Fruit fly (Drosophila melanogaster): ENCODE data around the gene CG15293.
A peak's percentile ranks its signal among the peaks of the same experiment; 100 is the strongest.

CG15293 gene

dm6 chr2L:14122742-14123334 lies 13.6 kb upstream of the CG15293 start (continued):
- TF ChIP-seq Six4 (GFP tag; optimal IDR thresholded peaks at IDR 0.05), result peak; percentile 54
- TF ChIP-seq HmgZ (tag; optimal IDR thresholded peaks at IDR 0.05), result peak; percentile 17
- TF ChIP-seq Hand (GFP tag; optimal IDR thresholded peaks at IDR 0.05), result peak; percentile 74
- TF ChIP-seq pan (optimal IDR thresholded peaks at IDR 0.05), result no peak
- peak in 1 of 2 experiments; percentile 81 for TF ChIP-seq pan (GFP tag; optimal IDR thresholded peaks at IDR 0.05 in 1 of 2, IDR thresholded peaks at IDR 0.05 in 1 of 2)
- TF ChIP-seq fru (optimal IDR thresholded peaks at IDR 0.05), result no peak
- no peak for TF ChIP-seq CG1602 (GFP tag; optimal IDR thresholded peaks at IDR 0.05)
- TF ChIP-seq sisA (GFP tag; IDR thresholded peaks at IDR 0.05), result peak; percentile 79
- peak; percentile 89 for TF ChIP-seq CG18599 (GFP tag; optimal IDR thresholded peaks at IDR 0.05)
- TF ChIP-seq HHEX (GFP tag; optimal IDR thresholded peaks at IDR 0.05), result peak; percentile 74
- TF ChIP-seq slou (GFP tag; optimal IDR thresholded peaks at IDR 0.05), result peak; percentile 74
- TF ChIP-seq Ravus (GFP tag; IDR thresholded peaks at IDR 0.05), result no peak
- TF ChIP-seq Atf6 (GFP tag; IDR thresholded peaks at IDR 0.05), result peak; percentile 49; the same call in 1 of the 2 replicates
- peak; percentile 76 for TF ChIP-seq ind (GFP tag; optimal IDR thresholded peaks at IDR 0.05)
- TF ChIP-seq Jarid2 (GFP tag; optimal IDR thresholded peaks at IDR 0.05), result peak; percentile 31
- no peak for TF ChIP-seq CG15479 (GFP tag; optimal IDR thresholded peaks at IDR 0.05)
- TF ChIP-seq MESR4 (GFP tag; optimal IDR thresholded peaks at IDR 0.05), result no peak
- no peak for TF ChIP-seq ash1 (GFP tag; optimal IDR thresholded peaks at IDR 0.05)
- no peak for TF ChIP-seq p53 (GFP tag; optimal IDR thresholded peaks at IDR 0.05)

DNA sequence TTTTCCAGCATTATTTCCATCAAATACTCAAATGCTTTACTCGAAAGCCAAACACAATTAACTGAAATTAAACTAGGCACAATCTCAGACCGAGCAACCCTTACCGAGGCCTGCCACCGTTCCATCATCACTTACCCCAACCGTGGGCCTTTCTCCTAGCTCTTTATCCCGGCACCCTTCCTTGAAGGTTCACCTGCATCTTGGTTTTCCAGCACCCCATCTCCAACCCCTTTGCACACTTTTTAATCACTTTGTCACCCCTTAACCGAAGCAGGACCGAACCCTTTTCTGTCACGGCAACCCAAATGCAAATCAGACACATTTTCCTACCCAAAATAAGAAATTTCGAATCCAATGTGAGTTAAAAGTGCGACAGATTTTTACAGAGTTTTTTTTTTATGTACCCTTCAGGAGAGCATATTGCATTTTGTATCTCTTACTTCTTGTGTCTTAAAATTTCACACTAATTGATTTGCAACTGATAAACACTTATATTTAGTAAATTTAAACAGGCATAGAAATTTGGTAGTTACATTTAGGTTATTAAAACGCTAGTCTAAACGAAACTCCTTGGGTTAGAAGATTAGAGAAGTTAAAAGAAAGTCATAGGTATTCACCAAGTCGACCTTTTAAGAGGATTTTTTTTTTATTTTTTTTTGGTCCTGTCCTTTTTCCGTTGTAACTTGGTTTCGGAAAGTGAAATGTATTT lies 11.6 kb upstream of the CG15293 start:
- peak; percentile 81 for TF ChIP-seq Ets65A (GFP tag)
- no peak for TF ChIP-seq crol (GFP tag; IDR thresholded peaks at IDR 0.05)
- no peak for TF ChIP-seq Ssrp (tag; optimal IDR thresholded peaks at IDR 0.05)
- TF ChIP-seq dimm (GFP tag; IDR thresholded peaks at IDR 0.05), result no peak
- TF ChIP-seq row (GFP tag; IDR thresholded peaks at IDR 0.05), result peak; percentile 38; the same call in 2 of the 3 replicates
- TF ChIP-seq sc (optimal IDR thresholded peaks at IDR 0.05), result no peak
- no peak for TF ChIP-seq sc (GFP tag; optimal IDR thresholded peaks at IDR 0.05)
- no peak for TF ChIP-seq slp2 (GFP tag; optimal IDR thresholded peaks at IDR 0.05)
- no peak for TF ChIP-seq Atf3 (GFP tag; optimal IDR thresholded peaks at IDR 0.05)
- TF ChIP-seq br (optimal IDR thresholded peaks at IDR 0.05), result no peak
- TF ChIP-seq hkb (optimal IDR thresholded peaks at IDR 0.05), result no peak
- TF ChIP-seq hkb (GFP tag; IDR thresholded peaks at IDR 0.05), result no peak
- no peak for TF ChIP-seq CG5953 (GFP tag; IDR thresholded peaks at IDR 0.05)
- TF ChIP-seq CG13894 (tag; optimal IDR thresholded peaks at IDR 0.05), result no peak
- TF ChIP-seq E2f2 (GFP tag; IDR thresholded peaks at IDR 0.05), result no peak
- no peak for TF ChIP-seq Sry-β (GFP tag; optimal IDR thresholded peaks at IDR 0.05)
- TF ChIP-seq CG6654 (GFP tag; optimal IDR thresholded peaks at IDR 0.05), result no peak
- TF ChIP-seq pros (GFP tag; optimal IDR thresholded peaks at IDR 0.05), result peak; percentile 84
- TF ChIP-seq sens-2 (GFP tag; IDR thresholded peaks at IDR 0.05), result no peak
- TF ChIP-seq sug (tag; optimal IDR thresholded peaks at IDR 0.05), result no peak
- peak; percentile 26 for TF ChIP-seq CG11504 (tag; optimal IDR thresholded peaks at IDR 0.05)
- TF ChIP-seq Ada2b (GFP tag; IDR thresholded peaks at IDR 0.05), result no peak
- TF ChIP-seq CG7271 (tag; optimal IDR thresholded peaks at IDR 0.05), result no peak
- TF ChIP-seq dmrt99B (tag; optimal IDR thresholded peaks at IDR 0.05), result peak; percentile 20
- no peak for TF ChIP-seq mirr (GFP tag; optimal IDR thresholded peaks at IDR 0.05)
- TF ChIP-seq CG6254 (GFP tag; optimal IDR thresholded peaks at IDR 0.05), result no peak
- peak; percentile 23 for TF ChIP-seq gem (tag; optimal IDR thresholded peaks at IDR 0.05)
- peak in 1 of 2 experiments; percentile 12 for TF ChIP-seq Hr51 (GFP tag; optimal IDR thresholded peaks at IDR 0.05)
- TF ChIP-seq Ravus (GFP tag; IDR thresholded peaks at IDR 0.05), result no peak
- no peak for TF ChIP-seq al (GFP tag; IDR thresholded peaks at IDR 0.05)
- peak; percentile 64 for TF ChIP-seq sqz (GFP tag; optimal IDR thresholded peaks at IDR 0.05)
- no peak for TF ChIP-seq CG7928 (GFP tag; optimal IDR thresholded peaks at IDR 0.05)
